Worm (Caenorhabditis elegans) whole organism, late embryonic: ENCODE data around the gene C49F5.8.

Experiments
- ceh-24 ChIP-seq: sonication (generic microtip); optimal IDR thresholded peaks from 2 replicates; lab custom pipeline; 2016; ENCODE audit warnings: mild to moderate bottlenecking, missing genetic modification characterization, missing compliant biosample characterization
- hlh-13 ChIP-seq: fragments of 200-800 bp; sonication (Bioruptor generic); optimal IDR thresholded peaks from 2 replicates; lab custom pipeline; 2018; ENCODE audit warnings: mild to moderate bottlenecking, missing genetic modification characterization, missing compliant biosample characterization

- no peak for TF ChIP-seq hlh-13 (GFP tag; lab: Kevin White, UChicago)
- no peak for TF ChIP-seq ceh-24 (tag; lab: Kevin White, UChicago)
These were observed 6.7 kb upstream of the C49F5.8 start, which contains the start of gene T08D10.4 for ce11 chrX:11953229-11953628.
